Fruit fly (Drosophila melanogaster) whole organism, embryonic: ENCODE measurements around the gene CG3342.

ENCODE experiments used
- B-H1 ChIP-seq: fragments of 200-800 bp; sonication (Bioruptor generic); IDR thresholded peaks from 3 replicates; pipeline ENCODE4 v1.3.6; 2022; ENCODE audit warnings: missing biosample characterization, missing genetic modification characterization
- CG11696 ChIP-seq: fragments of 200-800 bp; sonication (Bioruptor generic); IDR thresholded peaks from 2 replicates; pipeline ENCODE4 v1.3.6; 2022; ENCODE audit warnings: missing biosample characterization, missing genetic modification characterization
- CG12104 ChIP-seq: fragments of 200-800 bp; sonication (Bioruptor generic); optimal IDR thresholded peaks from 3 replicates; lab custom pipeline; 2016; ENCODE audit warnings: missing biosample characterization, missing genetic modification characterization
- CG12391 ChIP-seq: fragments of 200-800 bp; sonication (Bioruptor generic); optimal IDR thresholded peaks from 3 replicates; lab custom pipeline; 2018; ENCODE audit warnings: missing biosample characterization, mild to moderate bottlenecking, missing genetic modification characterization, moderate library complexity
- CG12744 ChIP-seq: fragments of 200-800 bp; sonication (Bioruptor generic); optimal IDR thresholded peaks from 2 replicates; lab custom pipeline; 2016; ENCODE audit warnings: missing biosample characterization, missing genetic modification characterization
- CG13424 ChIP-seq: fragments of 200-800 bp; sonication (Bioruptor generic); optimal IDR thresholded peaks from 2 replicates; lab custom pipeline; 2019; ENCODE audit warnings: missing biosample characterization, mild to moderate bottlenecking, missing genetic modification characterization, moderate library complexity
- CG15269 ChIP-seq: fragments of 200-800 bp; sonication (Bioruptor generic); optimal IDR thresholded peaks from 2 replicates; lab custom pipeline; 2018; ENCODE audit warnings: missing biosample characterization, mild to moderate bottlenecking, missing genetic modification characterization, moderate library complexity
- CG16863 ChIP-seq: fragments of 200-800 bp; sonication (Bioruptor generic); optimal IDR thresholded peaks from 3 replicates; lab custom pipeline; 2016; ENCODE audit warnings: missing biosample characterization, missing genetic modification characterization
- CG17912 ChIP-seq: fragments of 200-800 bp; sonication (Bioruptor generic); optimal IDR thresholded peaks from 2 replicates; lab custom pipeline; 2018; ENCODE audit warnings: missing biosample characterization, mild to moderate bottlenecking, missing genetic modification characterization
- CG18262 ChIP-seq: fragments of 200-800 bp; optimal IDR thresholded peaks from 3 replicates; lab custom pipeline; 2019; ENCODE audit warnings: missing biosample characterization, mild to moderate bottlenecking, missing genetic modification characterization, moderate library complexity
- CG34224 ChIP-seq: fragments of 200-800 bp; sonication (Bioruptor generic); IDR thresholded peaks from 3 replicates; pipeline ENCODE4 v1.3.6; 2022; ENCODE audit warnings: missing biosample characterization, missing genetic modification characterization; ENCODE audit not compliant: partially characterized antibody
- CG3838 ChIP-seq: fragments of 200-800 bp; sonication (Bioruptor generic); optimal IDR thresholded peaks from 3 replicates; lab custom pipeline; 2016; ENCODE audit warnings: missing biosample characterization, missing genetic modification characterization
- CG43689 ChIP-seq: fragments of 200-800 bp; sonication (Bioruptor generic); IDR thresholded peaks from 2 replicates; pipeline ENCODE4 v1.3.6; 2022; ENCODE audit warnings: missing biosample characterization, missing genetic modification characterization
- CG7963 ChIP-seq: fragments of 200-800 bp; sonication (Bioruptor generic); IDR thresholded peaks from 3 replicates; pipeline ENCODE4 v1.3.6; 2022; ENCODE audit warnings: missing biosample characterization, missing genetic modification characterization; ENCODE audit not compliant: partially characterized antibody
- CG9437 ChIP-seq: fragments of 200-800 bp; sonication (Bioruptor generic); optimal IDR thresholded peaks from 2 replicates; lab custom pipeline; 2018; ENCODE audit warnings: missing biosample characterization, mild to moderate bottlenecking, missing genetic modification characterization
- Doc2 ChIP-seq: fragments of 200-800 bp; sonication (Bioruptor generic); IDR thresholded peaks from 2 replicates; pipeline ENCODE4 v1.3.6; 2022; ENCODE audit warnings: missing biosample characterization, missing genetic modification characterization
- Dp ChIP-seq: fragments of 200-800 bp; sonication (Bioruptor generic); optimal IDR thresholded peaks from 2 replicates; lab custom pipeline; 2018; ENCODE audit warnings: missing biosample characterization, mild to moderate bottlenecking, missing genetic modification characterization, moderate library complexity
- Ets65A ChIP-seq: fragments of 200-800 bp; sonication (Bioruptor generic); peaks from one replicate; lab custom pipeline; 2016; ENCODE audit warnings: missing biosample characterization, missing genetic modification characterization
- HmgZ ChIP-seq: fragments of 200-800 bp; sonication (Bioruptor generic); optimal IDR thresholded peaks from 2 replicates; lab custom pipeline; 2018; ENCODE audit warnings: missing biosample characterization, mild to moderate bottlenecking, missing genetic modification characterization
- Hmr ChIP-seq: fragments of 200-800 bp; sonication (Bioruptor generic); optimal IDR thresholded peaks from 3 replicates; lab custom pipeline; 2017; ENCODE audit warnings: mild to moderate bottlenecking, missing biosample characterization, missing genetic modification reagents, missing genetic modification characterization
- MTF-1 ChIP-seq: fragments of 200-800 bp; sonication (Bioruptor generic); optimal IDR thresholded peaks from 2 replicates; lab custom pipeline; 2018; ENCODE audit warnings: missing biosample characterization, mild to moderate bottlenecking, missing genetic modification characterization, borderline replicate concordance
- Sox102F ChIP-seq: fragments of 200-800 bp; sonication (Bioruptor generic); optimal IDR thresholded peaks from 2 replicates; lab custom pipeline; 2018; ENCODE audit warnings: missing biosample characterization, mild to moderate bottlenecking, missing genetic modification characterization, moderate library complexity
- Spps ChIP-seq: fragments of 200-800 bp; sonication (Bioruptor generic); optimal IDR thresholded peaks from 2 replicates; lab custom pipeline; 2018; ENCODE audit warnings: missing biosample characterization, mild to moderate bottlenecking, missing genetic modification characterization
- Trl ChIP-seq, 3 experiments: fragments of >200 bp in 2 of 3; fragments of 200-800 bp in 1 of 3; sonication (Bioruptor generic) in 1 of 3; optimal IDR thresholded peaks; 2 replicates in 1 of 3; 3 replicates in 2 of 3; lab custom pipeline; 2016 to 2017; ENCODE audit warnings: missing biosample characterization in 1 of 3, missing genetic modification characterization in 1 of 3
- YL-1 ChIP-seq: fragments of 200-800 bp; sonication (Bioruptor generic); optimal IDR thresholded peaks from 3 replicates; lab custom pipeline; 2017; ENCODE audit warnings: missing biosample characterization, mild to moderate bottlenecking, missing genetic modification characterization
- abd-A ChIP-seq: fragments of 200-800 bp; sonication (Bioruptor generic); optimal IDR thresholded peaks from 3 replicates; lab custom pipeline; 2019; ENCODE audit warnings: missing biosample characterization, mild to moderate bottlenecking, missing genetic modification characterization, moderate library complexity
- ac ChIP-seq: fragments of 200-800 bp; sonication (Bioruptor generic); optimal IDR thresholded peaks from 3 replicates; lab custom pipeline; 2017; ENCODE audit warnings: missing biosample characterization, mild to moderate bottlenecking, missing genetic modification characterization
- aop ChIP-seq: fragments of 200-800 bp; sonication (Bioruptor generic); IDR thresholded peaks from 2 replicates; pipeline ENCODE4 v1.3.6; 2022; ENCODE audit warnings: missing biosample characterization, missing genetic modification characterization
- dan ChIP-seq: fragments of 200-800 bp; sonication (Bioruptor generic); IDR thresholded peaks from 2 replicates; pipeline ENCODE4 v1.3.6; 2022; ENCODE audit warnings: missing biosample characterization, missing genetic modification characterization
- dm ChIP-seq: fragments of 200-800 bp; sonication (Bioruptor generic); optimal IDR thresholded peaks from 3 replicates; lab custom pipeline; 2016; ENCODE audit warnings: missing biosample characterization, missing genetic modification characterization
- dmrt99B ChIP-seq: fragments of 200-800 bp; sonication (Bioruptor generic); optimal IDR thresholded peaks from 2 replicates; lab custom pipeline; 2018; ENCODE audit warnings: missing biosample characterization, mild to moderate bottlenecking, missing genetic modification characterization, moderate library complexity
- fd64A ChIP-seq: fragments of 200-800 bp; sonication (Bioruptor generic); optimal IDR thresholded peaks from 3 replicates; lab custom pipeline; 2018; ENCODE audit warnings: missing biosample characterization, mild to moderate bottlenecking, missing genetic modification characterization
- hbn ChIP-seq: fragments of 200-800 bp; sonication (Bioruptor generic); IDR thresholded peaks from 2 replicates; pipeline ENCODE4 v1.3.6; 2022; ENCODE audit warnings: missing biosample characterization, missing genetic modification characterization; ENCODE audit not compliant: partially characterized antibody
- insv ChIP-seq, 2 experiments: fragments of 200-800 bp; sonication (Bioruptor generic); optimal IDR thresholded peaks; 3 replicates each; lab custom pipeline; 2016 to 2018; ENCODE audit warnings: missing biosample characterization in 2 of 2, missing genetic modification characterization in 2 of 2
- jing ChIP-seq: fragments of 200-800 bp; sonication (Bioruptor generic); optimal IDR thresholded peaks from 2 replicates; lab custom pipeline; 2018; ENCODE audit warnings: missing biosample characterization, mild to moderate bottlenecking, missing genetic modification characterization
- klu ChIP-seq: fragments of 200-800 bp; sonication (Bioruptor generic); IDR thresholded peaks from 2 replicates; pipeline ENCODE4 v1.3.6; 2022; ENCODE audit warnings: missing biosample characterization, missing genetic modification characterization
- kni ChIP-seq: fragments of 200-800 bp; sonication (Bioruptor generic); optimal IDR thresholded peaks from 3 replicates; lab custom pipeline; 2017; ENCODE audit warnings: mild to moderate bottlenecking, missing biosample characterization, missing genetic modification reagents, missing genetic modification characterization
- lilli ChIP-seq: fragments of 200-800 bp; sonication (Bioruptor generic); optimal IDR thresholded peaks from 3 replicates; lab custom pipeline; 2016; ENCODE audit warnings: missing biosample characterization, missing genetic modification characterization
- luna ChIP-seq: fragments of 200-800 bp; sonication (Bioruptor generic); optimal IDR thresholded peaks from 2 replicates; lab custom pipeline; 2016; ENCODE audit warnings: missing biosample characterization, missing genetic modification characterization
- maf-S ChIP-seq: fragments of 200-800 bp; sonication (Bioruptor generic); optimal IDR thresholded peaks from 2 replicates; lab custom pipeline; 2016; ENCODE audit warnings: missing biosample characterization, missing genetic modification characterization
- nom ChIP-seq: fragments of 200-800 bp; sonication (Bioruptor generic); optimal IDR thresholded peaks from 2 replicates; lab custom pipeline; 2017; ENCODE audit warnings: missing biosample characterization, missing genetic modification characterization, mild to moderate bottlenecking, moderate library complexity, missing genetic modification reagents
- pan ChIP-seq, 4 experiments: fragments of >200 bp in 3 of 4; fragments of 200-800 bp in 1 of 4; sonication (Bioruptor generic) in 1 of 4; optimal IDR thresholded peaks in 3 of 4; IDR thresholded peaks in 1 of 4; 2 replicates each; pipeline versions ENCODE4 v1.3.6 to Lab custom; 2017 to 2022; ENCODE audit warnings: missing biosample characterization in 2 of 4, missing genetic modification characterization in 2 of 4, mixed read lengths in 1 of 4
- pros ChIP-seq: fragments of 200-800 bp; sonication (Bioruptor generic); optimal IDR thresholded peaks from 3 replicates; lab custom pipeline; 2019; ENCODE audit warnings: missing biosample characterization, mild to moderate bottlenecking, missing genetic modification characterization, moderate library complexity
- psq ChIP-seq: fragments of 200-800 bp; sonication (Bioruptor generic); optimal IDR thresholded peaks from 2 replicates; lab custom pipeline; 2017; ENCODE audit warnings: missing biosample characterization, missing genetic modification characterization
- row ChIP-seq: fragments of 200-800 bp; sonication (Bioruptor generic); IDR thresholded peaks from 3 replicates; pipeline ENCODE4 v1.3.6; 2022; ENCODE audit warnings: missing biosample characterization, missing genetic modification characterization
- sima ChIP-seq: fragments of 200-800 bp; sonication (Bioruptor generic); optimal IDR thresholded peaks from 2 replicates; lab custom pipeline; 2016; ENCODE audit warnings: missing biosample characterization, missing genetic modification characterization
- sisA ChIP-seq: fragments of 200-800 bp; sonication (Bioruptor generic); IDR thresholded peaks from 2 replicates; pipeline ENCODE4 v1.3.6; 2022; ENCODE audit warnings: missing biosample characterization, missing genetic modification characterization
- sna ChIP-seq: fragments of 200-800 bp; sonication (Bioruptor generic); IDR thresholded peaks from 2 replicates; pipeline ENCODE4 v1.3.6; 2022; ENCODE audit warnings: missing biosample characterization, missing genetic modification characterization; ENCODE audit not compliant: partially characterized antibody
- sob ChIP-seq: fragments of 200-800 bp; sonication (Bioruptor generic); IDR thresholded peaks from 2 replicates; pipeline ENCODE4 v1.3.6; 2022; ENCODE audit warnings: missing biosample characterization, missing genetic modification characterization
- unpg ChIP-seq: fragments of 200-800 bp; sonication (Bioruptor generic); optimal IDR thresholded peaks from 3 replicates; lab custom pipeline; 2018; ENCODE audit warnings: missing biosample characterization, mild to moderate bottlenecking, missing genetic modification characterization, moderate library complexity

The CG3342 gene

DNA sequence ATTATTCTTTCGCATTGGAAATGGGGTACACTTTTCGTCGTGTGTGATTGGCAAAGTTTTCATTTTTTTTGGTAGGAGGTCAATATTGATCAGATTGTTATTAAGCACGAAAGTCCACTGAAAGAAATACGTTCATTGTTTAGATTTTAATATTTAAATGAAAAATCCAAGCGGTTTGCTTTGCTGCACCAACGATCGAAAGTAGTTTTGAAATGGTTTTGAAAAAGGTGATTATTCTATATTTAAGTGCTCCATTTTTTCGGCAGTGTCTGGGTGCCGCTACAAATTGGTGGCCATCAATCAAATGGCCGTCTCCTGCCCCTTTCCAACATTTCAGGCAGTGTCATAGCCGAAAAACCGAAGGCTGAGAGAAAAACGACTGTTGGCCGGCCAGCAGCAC is 46.8 kb upstream of the CG3342 start (continued):
- TF ChIP-seq CG12104 (GFP tag; lab: Kevin White, UChicago) = no peak
- peak; percentile 40 for TF ChIP-seq lilli (GFP tag; lab: Kevin White, UChicago)
- no peak for TF ChIP-seq MTF-1 (GFP tag; lab: Kevin White, UChicago)
- TF ChIP-seq psq (GFP tag; lab: Kevin White, UChicago) = no peak
- TF ChIP-seq CG17912 (GFP tag; lab: Kevin White, UChicago) = no peak
- no peak for TF ChIP-seq Doc2 (GFP tag; lab: Robert Waterston, UW)
- peak; percentile 44 for TF ChIP-seq CG13424
- no peak for TF ChIP-seq sna (GFP tag; lab: Robert Waterston, UW)
- TF ChIP-seq ac (GFP tag; lab: Kevin White, UChicago) = no peak
- no peak for TF ChIP-seq kni (GFP tag; lab: Kevin White, UChicago)
- no peak for TF ChIP-seq CG43689 (GFP tag; lab: Robert Waterston, UW)
- TF ChIP-seq Ets65A (GFP tag; lab: Kevin White, UChicago) = no peak
- no peak for TF ChIP-seq Spps
- no peak for TF ChIP-seq CG11696 (GFP tag; lab: Robert Waterston, UW)
- peak; percentile 27 for TF ChIP-seq unpg
- TF ChIP-seq CG34224 (GFP tag; lab: Robert Waterston, UW) = no peak
- TF ChIP-seq CG16863 = no peak
- TF ChIP-seq CG12744 = no peak
- TF ChIP-seq CG12391 (tag; lab: Kevin White, UChicago) = peak; percentile 6
- TF ChIP-seq dan (GFP tag; lab: Robert Waterston, UW) = no peak
- no peak for TF ChIP-seq Trl (optimal IDR thresholded peaks at IDR 0.05; lab: Kevin White, UChicago)
- TF ChIP-seq Trl (GFP tag; optimal IDR thresholded peaks at IDR 0.05; lab: Kevin White, UChicago) = no peak
- TF ChIP-seq aop (GFP tag; lab: Robert Waterston, UW) = no peak
- TF ChIP-seq Dp = no peak
- TF ChIP-seq nom (GFP tag; lab: Kevin White, UChicago) = no peak
- no peak for TF ChIP-seq HmgZ (tag; lab: Kevin White, UChicago)
- TF ChIP-seq maf-S (GFP tag; lab: Kevin White, UChicago) = no peak
- no peak for TF ChIP-seq abd-A (tag; lab: Kevin White, UChicago)
- TF ChIP-seq dm = no peak
- TF ChIP-seq row = peak; percentile 60
- no peak for TF ChIP-seq sob (GFP tag; lab: Robert Waterston, UW)
- no peak for TF ChIP-seq B-H1 (GFP tag; lab: Robert Waterston, UW)
- no peak for TF ChIP-seq luna (GFP tag; lab: Kevin White, UChicago)
- TF ChIP-seq sisA (GFP tag; lab: Robert Waterston, UW) = peak; percentile 47
- TF ChIP-seq sima (GFP tag; lab: Kevin White, UChicago) = no peak
- TF ChIP-seq CG7963 = no peak
- peak; percentile 4 for TF ChIP-seq CG15269 (tag; lab: Kevin White, UChicago)
- no peak for TF ChIP-seq CG3838 (GFP tag; lab: Kevin White, UChicago)
- no peak for TF ChIP-seq CG9437 (GFP tag; lab: Kevin White, UChicago)
- no peak for TF ChIP-seq hbn
- peak; percentile 31 for TF ChIP-seq Sox102F (GFP tag; lab: Kevin White, UChicago)
- no peak for TF ChIP-seq insv (GFP tag; optimal IDR thresholded peaks at IDR 0.05; lab: Kevin White, UChicago)
- no peak for TF ChIP-seq YL-1 (GFP tag; lab: Kevin White, UChicago)
- TF ChIP-seq dmrt99B (tag; lab: Kevin White, UChicago) = peak; percentile 46
- no peak for TF ChIP-seq pros (GFP tag; lab: Kevin White, UChicago)
- no peak for TF ChIP-seq pan (optimal IDR thresholded peaks at IDR 0.05; lab: Kevin White, UChicago)
- TF ChIP-seq pan (GFP tag; optimal IDR thresholded peaks at IDR 0.05 in 1 of 2, IDR thresholded peaks at IDR 0.05 in 1 of 2) = peak in 1 of 2 experiments; percentile 47
- TF ChIP-seq klu = no peak
- no peak for TF ChIP-seq CG18262 (tag; lab: Kevin White, UChicago)
- TF ChIP-seq fd64A (GFP tag; lab: Kevin White, UChicago) = no peak
- TF ChIP-seq Hmr = no peak
- peak; percentile 2 for TF ChIP-seq jing (GFP tag; lab: Kevin White, UChicago)
